Fruit fly (Drosophila melanogaster) whole organism, embryonic: Measurements from ENCODE around the gene CG12182.
A peak's percentile ranks its signal among the peaks of the same experiment; 100 is the strongest.

Source experiments
- Awh ChIP-seq: fragments of 200-800 bp; sonication (Bioruptor generic); IDR thresholded peaks from 2 replicates; pipeline ENCODE4, ENCODE4 v1.3.6; 2022; ENCODE audit warnings: missing biosample characterization, missing genetic modification characterization
- CG10209 ChIP-seq: fragments of 200-800 bp; sonication (Bioruptor generic); optimal IDR thresholded peaks from 3 replicates; lab custom pipeline; 2017; ENCODE audit warnings: missing biosample characterization, mild to moderate bottlenecking, missing genetic modification characterization, missing genetic modification reagents
- CG10321 ChIP-seq: fragments of 200-800 bp; sonication (Bioruptor generic); IDR thresholded peaks from 2 replicates; pipeline ENCODE4 v1.3.6; 2022; ENCODE audit warnings: missing biosample characterization, missing genetic modification characterization
- CG11398 ChIP-seq: fragments of 200-800 bp; sonication (Bioruptor generic); optimal IDR thresholded peaks from 2 replicates; lab custom pipeline; 2016; ENCODE audit warnings: missing biosample characterization, missing genetic modification characterization
- CG11696 ChIP-seq: fragments of 200-800 bp; sonication (Bioruptor generic); IDR thresholded peaks from 2 replicates; pipeline ENCODE4 v1.3.6; 2022; ENCODE audit warnings: missing biosample characterization, missing genetic modification characterization
- CG12104 ChIP-seq: fragments of 200-800 bp; sonication (Bioruptor generic); optimal IDR thresholded peaks from 3 replicates; lab custom pipeline; 2016; ENCODE audit warnings: missing biosample characterization, missing genetic modification characterization
- CG3726 ChIP-seq: fragments of 200-800 bp; sonication (Bioruptor generic); IDR thresholded peaks from 3 replicates; pipeline ENCODE4, ENCODE4 v1.3.6; 2022; ENCODE audit warnings: missing biosample characterization, missing genetic modification characterization
- CG4360 ChIP-seq: fragments of 200-800 bp; sonication (Bioruptor generic); IDR thresholded peaks from 2 replicates; pipeline ENCODE4 v1.3.6; 2022; ENCODE audit warnings: missing biosample characterization, missing genetic modification characterization
- CG5953 ChIP-seq: fragments of 200-800 bp; sonication (Bioruptor generic); IDR thresholded peaks from 2 replicates; pipeline ENCODE4 v1.3.6; 2022; ENCODE audit warnings: missing biosample characterization, missing genetic modification characterization
- CG6689 ChIP-seq: fragments of 200-800 bp; sonication (Bioruptor generic); IDR thresholded peaks from 2 replicates; pipeline ENCODE4 v1.3.6; 2022; ENCODE audit warnings: missing biosample characterization, missing genetic modification characterization
- CG6854 ChIP-seq: fragments of 200-800 bp; sonication (Bioruptor generic); optimal IDR thresholded peaks from 3 replicates; lab custom pipeline; 2017; ENCODE audit warnings: missing biosample characterization, mild to moderate bottlenecking, missing genetic modification characterization
- CG7372 ChIP-seq: fragments of 200-800 bp; sonication (Bioruptor generic); IDR thresholded peaks from 2 replicates; pipeline ENCODE4 v1.3.6; 2022; ENCODE audit warnings: missing biosample characterization, missing genetic modification characterization
- CG9609 ChIP-seq: fragments of 200-800 bp; sonication (Bioruptor generic); optimal IDR thresholded peaks from 3 replicates; lab custom pipeline; 2016; ENCODE audit warnings: missing biosample characterization, missing genetic modification characterization
- CoRest ChIP-seq: fragments of 200-800 bp; sonication (Bioruptor generic); optimal IDR thresholded peaks from 3 replicates; lab custom pipeline; 2018; ENCODE audit warnings: missing biosample characterization, mild to moderate bottlenecking, missing genetic modification characterization, moderate library complexity
- D19B ChIP-seq: fragments of 200-800 bp; sonication (Bioruptor generic); optimal IDR thresholded peaks from 2 replicates; lab custom pipeline; 2017; ENCODE audit warnings: missing biosample characterization, mild to moderate bottlenecking, missing genetic modification characterization
- Fer1 ChIP-seq: fragments of 200-800 bp; sonication (Bioruptor generic); optimal IDR thresholded peaks from 2 replicates; lab custom pipeline; 2017; ENCODE audit warnings: missing biosample characterization, mild to moderate bottlenecking, missing genetic modification characterization
- HLH3B ChIP-seq: fragments of 200-800 bp; sonication (Bioruptor generic); IDR thresholded peaks from 2 replicates; pipeline ENCODE4 v1.3.6; 2022; ENCODE audit warnings: missing biosample characterization, missing genetic modification characterization
- Hey ChIP-seq: fragments of 200-800 bp; sonication (Bioruptor generic); optimal IDR thresholded peaks from 3 replicates; lab custom pipeline; 2018; ENCODE audit warnings: missing biosample characterization, mild to moderate bottlenecking, missing genetic modification characterization
- Hmx ChIP-seq: fragments of 200-800 bp; sonication (Bioruptor generic); optimal IDR thresholded peaks from 2 replicates; lab custom pipeline; 2016; ENCODE audit warnings: missing biosample characterization, missing genetic modification characterization
- Hr51 ChIP-seq, 2 experiments: fragments of 200-800 bp; sonication (Bioruptor generic); optimal IDR thresholded peaks; 2 replicates in 1 of 2; 3 replicates in 1 of 2; lab custom pipeline; 2016 to 2018; ENCODE audit warnings: missing biosample characterization in 2 of 2, missing genetic modification characterization in 2 of 2, mild to moderate bottlenecking in 1 of 2, moderate library complexity in 1 of 2
- Jarid2 ChIP-seq: fragments of 200-800 bp; sonication (Bioruptor generic); optimal IDR thresholded peaks from 3 replicates; lab custom pipeline; 2017; ENCODE audit warnings: mild to moderate bottlenecking, missing biosample characterization, missing genetic modification reagents, missing genetic modification characterization
- Kr ChIP-seq: fragments of 200-800 bp; sonication (Bioruptor generic); optimal IDR thresholded peaks from 2 replicates; lab custom pipeline; 2017; ENCODE audit warnings: missing biosample characterization, mild to moderate bottlenecking, missing genetic modification characterization
- Lpt ChIP-seq: fragments of >200 bp; optimal IDR thresholded peaks from 2 replicates; lab custom pipeline; 2018; ENCODE audit warnings: missing biosample characterization, missing genetic modification characterization
- Nf-YC ChIP-seq: fragments of 200-800 bp; optimal IDR thresholded peaks from 3 replicates; lab custom pipeline; 2019; ENCODE audit warnings: missing biosample characterization, mild to moderate bottlenecking, missing genetic modification characterization, moderate library complexity
- Pdp1 ChIP-seq, 2 experiments: fragments of 200-800 bp; sonication (Bioruptor generic); optimal IDR thresholded peaks; 3 replicates each; lab custom pipeline; 2016; ENCODE audit warnings: missing biosample characterization in 2 of 2, missing genetic modification characterization in 2 of 2, mild to moderate bottlenecking in 1 of 2, moderate library complexity in 1 of 2
- Spps ChIP-seq: fragments of 200-800 bp; sonication (Bioruptor generic); optimal IDR thresholded peaks from 2 replicates; lab custom pipeline; 2018; ENCODE audit warnings: missing biosample characterization, mild to moderate bottlenecking, missing genetic modification characterization
- Sry-δ ChIP-seq: fragments of 200-800 bp; sonication (Bioruptor generic); optimal IDR thresholded peaks from 2 replicates; lab custom pipeline; 2016; ENCODE audit warnings: missing biosample characterization, missing genetic modification characterization
- Taf1 ChIP-seq: fragments of 200-800 bp; sonication (Bioruptor generic); IDR thresholded peaks from 2 replicates; pipeline ENCODE4 v1.3.6; 2022; ENCODE audit warnings: missing biosample characterization, missing genetic modification characterization
- ara ChIP-seq: fragments of 200-800 bp; sonication (Bioruptor generic); IDR thresholded peaks from 2 replicates; pipeline ENCODE4 v1.3.6; 2022; ENCODE audit warnings: missing biosample characterization, missing genetic modification characterization
- bab2 ChIP-seq: fragments of 200-800 bp; sonication (Bioruptor generic); optimal IDR thresholded peaks from 2 replicates; lab custom pipeline; 2016; ENCODE audit warnings: missing biosample characterization, missing genetic modification characterization
- dmrt11E ChIP-seq: fragments of 200-800 bp; sonication (Bioruptor generic); optimal IDR thresholded peaks from 3 replicates; lab custom pipeline; 2018; ENCODE audit warnings: missing biosample characterization, mild to moderate bottlenecking, missing genetic modification characterization, moderate library complexity
- dmrt99B ChIP-seq: fragments of 200-800 bp; sonication (Bioruptor generic); optimal IDR thresholded peaks from 2 replicates; lab custom pipeline; 2018; ENCODE audit warnings: missing biosample characterization, mild to moderate bottlenecking, missing genetic modification characterization, moderate library complexity
- emc ChIP-seq: fragments of 200-800 bp; sonication (Bioruptor generic); optimal IDR thresholded peaks from 2 replicates; lab custom pipeline; 2016; ENCODE audit warnings: missing biosample characterization, missing genetic modification characterization
- exex ChIP-seq: fragments of 200-800 bp; sonication (Bioruptor generic); optimal IDR thresholded peaks from 4 replicates; lab custom pipeline; 2018; ENCODE audit warnings: missing biosample characterization, mild to moderate bottlenecking, missing genetic modification characterization, moderate library complexity
- ind ChIP-seq: fragments of 200-800 bp; sonication (Bioruptor generic); optimal IDR thresholded peaks from 3 replicates; lab custom pipeline; 2016; ENCODE audit warnings: missing biosample characterization, missing genetic modification characterization
- insv ChIP-seq, 2 experiments: fragments of 200-800 bp; sonication (Bioruptor generic); optimal IDR thresholded peaks; 3 replicates each; lab custom pipeline; 2016 to 2018; ENCODE audit warnings: missing biosample characterization in 2 of 2, missing genetic modification characterization in 2 of 2
- lab ChIP-seq: fragments of 200-800 bp; sonication (Bioruptor generic); optimal IDR thresholded peaks from 3 replicates; lab custom pipeline; 2017; ENCODE audit warnings: missing biosample characterization, missing genetic modification characterization, mild to moderate bottlenecking, moderate library complexity, missing genetic modification reagents
- lmd ChIP-seq: fragments of 200-800 bp; sonication (Bioruptor generic); IDR thresholded peaks from 2 replicates; pipeline ENCODE4 v1.3.6; 2022; ENCODE audit warnings: missing biosample characterization, missing genetic modification characterization
- peb ChIP-seq: fragments of 200-800 bp; sonication (Bioruptor generic); IDR thresholded peaks from 2 replicates; pipeline ENCODE4 v1.3.6; 2022; ENCODE audit warnings: missing biosample characterization, missing genetic modification characterization
- pnt ChIP-seq: fragments of 200-800 bp; sonication (Bioruptor generic); optimal IDR thresholded peaks from 3 replicates; lab custom pipeline; 2016; ENCODE audit warnings: missing biosample characterization, missing genetic modification characterization
- repo ChIP-seq: fragments of 200-800 bp; sonication (Bioruptor generic); optimal IDR thresholded peaks from 2 replicates; lab custom pipeline; 2016; ENCODE audit warnings: missing biosample characterization, missing genetic modification characterization
- schlank ChIP-seq: fragments of 200-800 bp; sonication (Bioruptor generic); optimal IDR thresholded peaks from 2 replicates; lab custom pipeline; 2018; ENCODE audit warnings: missing biosample characterization, mild to moderate bottlenecking, missing genetic modification characterization
- sna ChIP-seq: fragments of 200-800 bp; sonication (Bioruptor generic); IDR thresholded peaks from 2 replicates; pipeline ENCODE4 v1.3.6; 2022; ENCODE audit warnings: missing biosample characterization, missing genetic modification characterization; ENCODE audit not compliant: partially characterized antibody
- sob ChIP-seq: fragments of 200-800 bp; sonication (Bioruptor generic); IDR thresholded peaks from 2 replicates; pipeline ENCODE4 v1.3.6; 2022; ENCODE audit warnings: missing biosample characterization, missing genetic modification characterization
- trh ChIP-seq: fragments of 200-800 bp; sonication (Bioruptor generic); optimal IDR thresholded peaks from 2 replicates; lab custom pipeline; 2016; ENCODE audit warnings: missing biosample characterization, missing genetic modification characterization
- tx ChIP-seq: fragments of 200-800 bp; sonication (Bioruptor generic); optimal IDR thresholded peaks from 2 replicates; lab custom pipeline; 2016; ENCODE audit warnings: missing biosample characterization, missing genetic modification characterization
- usp ChIP-seq: fragments of >200 bp; optimal IDR thresholded peaks from 2 replicates; lab custom pipeline; 2017; ENCODE audit warnings: missing biosample characterization, missing genetic modification characterization
- vvl ChIP-seq: fragments of 200-800 bp; sonication (Bioruptor generic); IDR thresholded peaks from 2 replicates; pipeline ENCODE4 v1.3.6; 2022; ENCODE audit warnings: missing biosample characterization, missing genetic modification characterization
- wek ChIP-seq: fragments of 200-800 bp; sonication (Bioruptor generic); optimal IDR thresholded peaks from 3 replicates; lab custom pipeline; 2018; ENCODE audit warnings: missing biosample characterization, mild to moderate bottlenecking, missing genetic modification characterization, moderate library complexity
- wor ChIP-seq: fragments of 200-800 bp; sonication (Bioruptor generic); IDR thresholded peaks from 2 replicates; pipeline ENCODE4 v1.3.6; 2022; ENCODE audit warnings: missing biosample characterization, missing genetic modification characterization
- zfh2 ChIP-seq: fragments of 200-800 bp; sonication (Bioruptor generic); optimal IDR thresholded peaks from 2 replicates; lab custom pipeline; 2016; ENCODE audit warnings: missing biosample characterization, missing genetic modification characterization

CG12182 gene

DNA sequence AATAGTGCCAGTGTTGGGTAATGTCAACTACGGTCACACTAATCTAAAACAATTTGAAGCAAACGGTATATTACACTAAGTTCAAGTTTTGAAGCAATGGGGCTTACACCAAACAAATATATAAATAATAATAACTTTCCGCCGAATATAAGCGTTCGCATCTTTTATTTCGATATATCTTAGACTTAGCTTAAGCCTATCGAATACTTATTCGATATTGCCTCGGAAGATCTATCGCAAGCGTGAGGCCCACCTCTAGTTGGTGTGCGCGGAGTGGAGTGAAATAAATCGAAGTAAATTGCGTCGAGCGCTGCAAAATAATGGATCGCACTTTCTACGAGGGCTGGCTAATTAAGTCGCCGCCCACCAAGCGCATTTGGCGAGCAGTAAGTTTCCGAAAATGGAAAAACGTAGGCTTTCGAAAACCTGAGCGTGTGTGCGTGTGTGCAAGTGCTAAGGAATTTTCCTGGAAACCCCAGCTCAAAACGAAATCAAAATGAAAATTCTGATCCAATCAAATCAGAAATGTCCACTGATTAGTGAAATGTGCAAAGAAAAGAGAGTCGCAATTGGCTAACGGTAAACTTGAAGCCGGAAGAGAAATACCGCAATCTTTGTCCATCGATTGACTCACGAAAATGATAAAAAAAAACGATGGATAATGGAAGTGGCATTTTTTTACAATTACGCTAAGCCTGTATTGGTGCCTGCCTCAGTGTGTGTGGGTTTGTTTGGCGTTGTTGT, 10.0 kb downstream of the CG12182 start, which contains the start of gene dos (continued):
- no peak for TF ChIP-seq peb
- TF ChIP-seq CG4360 (GFP tag; lab: Robert Waterston, UW), result no peak
- peak; percentile 45 for TF ChIP-seq ind (GFP tag; lab: Kevin White, UChicago)
- TF ChIP-seq tx, result peak; percentile 5
- no peak for TF ChIP-seq repo (GFP tag; lab: Kevin White, UChicago)
- no peak for TF ChIP-seq emc
- TF ChIP-seq Pdp1 (GFP tag; optimal IDR thresholded peaks at IDR 0.05; lab: Kevin White, UChicago), result peak; percentile 34 to 37
- TF ChIP-seq CoRest, result peak; percentile 52
- TF ChIP-seq CG11398 (GFP tag; lab: Kevin White, UChicago), result no peak
- TF ChIP-seq bab2 (GFP tag; lab: Kevin White, UChicago), result peak; percentile 9
- no peak for TF ChIP-seq Taf1 (GFP tag; lab: Robert Waterston, UW)
- peak; percentile 91 for TF ChIP-seq Sry-δ (GFP tag; lab: Kevin White, UChicago)
- TF ChIP-seq Kr (GFP tag; lab: Kevin White, UChicago), result no peak
- peak; percentile 22 for TF ChIP-seq CG9609 (GFP tag; lab: Kevin White, UChicago)
- TF ChIP-seq ara, result no peak
- no peak for TF ChIP-seq HLH3B
- TF ChIP-seq Fer1, result peak; percentile 61
- TF ChIP-seq wek (GFP tag; lab: Kevin White, UChicago), result peak; percentile 0
- TF ChIP-seq sob (GFP tag; lab: Robert Waterston, UW), result 0 out of 2 replicates have a peak, but pooled peaks have one; percentile 32
- TF ChIP-seq lab, result peak; percentile 17
- peak; percentile 17 for TF ChIP-seq CG10209 (GFP tag; lab: Kevin White, UChicago)
- peak; percentile 38 for TF ChIP-seq zfh2 (GFP tag; lab: Kevin White, UChicago)
- peak; percentile 56 for TF ChIP-seq dmrt11E (tag; lab: Kevin White, UChicago)
- no peak for TF ChIP-seq dmrt99B
- no peak for TF ChIP-seq wor
- TF ChIP-seq sna (GFP tag; lab: Robert Waterston, UW), result peak; percentile 67; the same call in 1 of the 2 replicates
- no peak for TF ChIP-seq CG10321 (GFP tag; lab: Robert Waterston, UW)
- TF ChIP-seq Nf-YC (tag; lab: Kevin White, UChicago), result peak; percentile 70
- peak; percentile 32 to 54 for TF ChIP-seq Hr51 (GFP tag; optimal IDR thresholded peaks at IDR 0.05; lab: Kevin White, UChicago)
- no peak for TF ChIP-seq CG6689
- TF ChIP-seq pnt, result no peak
- TF ChIP-seq trh, result no peak
- TF ChIP-seq CG12104, result peak; percentile 13
- no peak for TF ChIP-seq CG5953 (GFP tag; lab: Robert Waterston, UW)
- no peak for TF ChIP-seq schlank
- TF ChIP-seq exex (tag; lab: Kevin White, UChicago), result peak; percentile 3
- no peak for TF ChIP-seq Lpt (GFP tag; lab: Kevin White, UChicago)
- no peak for TF ChIP-seq Hey (tag; lab: Kevin White, UChicago)
- TF ChIP-seq CG7372 (GFP tag; lab: Robert Waterston, UW), result no peak
- no peak for TF ChIP-seq usp (GFP tag; lab: Kevin White, UChicago)
- TF ChIP-seq CG6854 (GFP tag; lab: Kevin White, UChicago), result no peak
- TF ChIP-seq Jarid2 (GFP tag; lab: Kevin White, UChicago), result peak; percentile 46
- TF ChIP-seq CG3726, result no peak
- no peak for TF ChIP-seq Awh
- peak; percentile 36 for TF ChIP-seq D19B
- TF ChIP-seq lmd (GFP tag; lab: Robert Waterston, UW), result no peak
- no peak for TF ChIP-seq Hmx (GFP tag; lab: Kevin White, UChicago)
- TF ChIP-seq vvl, result peak; percentile 59
- no peak for TF ChIP-seq Spps (tag; lab: Kevin White, UChicago)
- peak in 1 of 2 experiments; percentile 67 for TF ChIP-seq insv (GFP tag; optimal IDR thresholded peaks at IDR 0.05; lab: Kevin White, UChicago)
- TF ChIP-seq CG11696 (GFP tag; lab: Robert Waterston, UW), result no peak
